Fruit fly (Drosophila melanogaster) whole organism, embryonic: ENCODE data around the gene Kua.

Source experiments
- Awh ChIP-seq: fragments of 200-800 bp; sonication (Bioruptor generic); IDR thresholded peaks from 2 replicates; pipeline ENCODE4, ENCODE4 v1.3.6; 2022; ENCODE audit warnings: missing biosample characterization, missing genetic modification characterization
- B-H2 ChIP-seq: fragments of 200-800 bp; sonication (Bioruptor generic); optimal IDR thresholded peaks from 2 replicates; lab custom pipeline; 2018; ENCODE audit warnings: missing biosample characterization, mild to moderate bottlenecking, missing genetic modification characterization
- CG10979 ChIP-seq: fragments of 200-800 bp; sonication (Bioruptor generic); optimal IDR thresholded peaks from 2 replicates; lab custom pipeline; 2018; ENCODE audit warnings: missing biosample characterization, mild to moderate bottlenecking, missing genetic modification characterization, moderate library complexity
- CG14710 ChIP-seq: fragments of 200-800 bp; sonication (Bioruptor generic); optimal IDR thresholded peaks from 3 replicates; lab custom pipeline; 2019; ENCODE audit warnings: missing biosample characterization, mild to moderate bottlenecking, missing genetic modification characterization, moderate library complexity
- CG17385 ChIP-seq: fragments of 200-800 bp; sonication (Bioruptor generic); optimal IDR thresholded peaks from 3 replicates; lab custom pipeline; 2018; ENCODE audit warnings: missing biosample characterization, mild to moderate bottlenecking, missing genetic modification characterization
- CG17568 ChIP-seq: fragments of 200-800 bp; sonication (Bioruptor generic); optimal IDR thresholded peaks from 2 replicates; lab custom pipeline; 2018; ENCODE audit warnings: missing biosample characterization, mild to moderate bottlenecking, missing genetic modification characterization, moderate library complexity
- CG18262 ChIP-seq: fragments of 200-800 bp; optimal IDR thresholded peaks from 3 replicates; lab custom pipeline; 2019; ENCODE audit warnings: missing biosample characterization, mild to moderate bottlenecking, missing genetic modification characterization, moderate library complexity
- CG18476 ChIP-seq: fragments of 200-800 bp; sonication (Bioruptor generic); optimal IDR thresholded peaks from 2 replicates; lab custom pipeline; 2016; ENCODE audit warnings: missing biosample characterization, mild to moderate bottlenecking, missing genetic modification characterization
- CG30403 ChIP-seq: fragments of 200-800 bp; sonication (Bioruptor generic); optimal IDR thresholded peaks from 3 replicates; lab custom pipeline; 2016; ENCODE audit warnings: missing biosample characterization, missing genetic modification characterization
- CG32532 ChIP-seq: fragments of 200-800 bp; sonication (Bioruptor generic); IDR thresholded peaks from 2 replicates; pipeline ENCODE4 v1.3.6; 2022; ENCODE audit warnings: missing biosample characterization, missing genetic modification characterization
- CG32767 ChIP-seq: fragments of 200-800 bp; sonication (Bioruptor generic); IDR thresholded peaks from 2 replicates; pipeline ENCODE4 v1.3.6; 2022; ENCODE audit warnings: missing biosample characterization, missing genetic modification characterization
- CG34376 ChIP-seq: fragments of 200-800 bp; sonication (Bioruptor generic); optimal IDR thresholded peaks from 2 replicates; lab custom pipeline; 2018; ENCODE audit warnings: missing biosample characterization, mild to moderate bottlenecking, missing genetic modification characterization
- CG42726 ChIP-seq: fragments of 200-800 bp; sonication (Bioruptor generic); IDR thresholded peaks from 2 replicates; pipeline ENCODE4 v1.3.6; 2022; ENCODE audit warnings: missing biosample characterization, missing genetic modification characterization; ENCODE audit not compliant: partially characterized antibody
- CG4424 ChIP-seq: fragments of 200-800 bp; sonication (Bioruptor generic); optimal IDR thresholded peaks from 3 replicates; lab custom pipeline; 2016; ENCODE audit warnings: missing biosample characterization, missing genetic modification characterization
- CG5245 ChIP-seq: fragments of 200-800 bp; sonication (Bioruptor generic); optimal IDR thresholded peaks from 3 replicates; lab custom pipeline; 2016; ENCODE audit warnings: missing biosample characterization, missing genetic modification characterization
- CG7271 ChIP-seq: fragments of 200-800 bp; sonication (Bioruptor generic); optimal IDR thresholded peaks from 2 replicates; lab custom pipeline; 2018; ENCODE audit warnings: missing biosample characterization, mild to moderate bottlenecking, missing genetic modification characterization, moderate library complexity
- CG8944 ChIP-seq: fragments of 200-800 bp; sonication (Bioruptor generic); optimal IDR thresholded peaks from 3 replicates; lab custom pipeline; 2016; ENCODE audit warnings: missing biosample characterization, missing genetic modification characterization
- D ChIP-seq, 2 experiments: fragments of 200-800 bp in 1 of 2; fragments of >200 bp in 1 of 2; sonication (Bioruptor generic) in 1 of 2; optimal IDR thresholded peaks; 2 replicates in 1 of 2; 3 replicates in 1 of 2; lab custom pipeline; 2017; ENCODE audit warnings: mild to moderate bottlenecking in 1 of 2, missing biosample characterization in 1 of 2, missing genetic modification characterization in 1 of 2, missing genetic modification reagents in 1 of 2
- D19B ChIP-seq: fragments of 200-800 bp; sonication (Bioruptor generic); optimal IDR thresholded peaks from 2 replicates; lab custom pipeline; 2017; ENCODE audit warnings: missing biosample characterization, mild to moderate bottlenecking, missing genetic modification characterization
- Ets65A ChIP-seq: fragments of 200-800 bp; sonication (Bioruptor generic); peaks from one replicate; lab custom pipeline; 2016; ENCODE audit warnings: missing biosample characterization, missing genetic modification characterization
- Fer2 ChIP-seq: fragments of 200-800 bp; sonication (Bioruptor generic); optimal IDR thresholded peaks from 2 replicates; lab custom pipeline; 2018; ENCODE audit warnings: missing biosample characterization, mild to moderate bottlenecking, missing genetic modification characterization, moderate library complexity
- Hr39 ChIP-seq: fragments of >200 bp; optimal IDR thresholded peaks from 2 replicates; lab custom pipeline; 2017
- Mrtf ChIP-seq: fragments of 200-800 bp; sonication (Bioruptor generic); IDR thresholded peaks from 3 replicates; pipeline ENCODE4 v1.3.6; 2022; ENCODE audit warnings: missing biosample characterization, missing genetic modification characterization
- NK7.1 ChIP-seq: fragments of 200-800 bp; sonication (Bioruptor generic); optimal IDR thresholded peaks from 3 replicates; lab custom pipeline; 2016; ENCODE audit warnings: missing biosample characterization, missing genetic modification characterization
- Neu2 ChIP-seq: fragments of 200-800 bp; sonication (Bioruptor generic); optimal IDR thresholded peaks from 3 replicates; lab custom pipeline; 2016; ENCODE audit warnings: missing biosample characterization, missing genetic modification characterization, borderline replicate concordance
- Sry-β ChIP-seq: fragments of 200-800 bp; sonication (Bioruptor generic); optimal IDR thresholded peaks from 2 replicates; lab custom pipeline; 2018; ENCODE audit warnings: missing biosample characterization, mild to moderate bottlenecking, missing genetic modification characterization, moderate library complexity
- ac ChIP-seq: fragments of 200-800 bp; sonication (Bioruptor generic); optimal IDR thresholded peaks from 3 replicates; lab custom pipeline; 2017; ENCODE audit warnings: missing biosample characterization, mild to moderate bottlenecking, missing genetic modification characterization
- bowl ChIP-seq: fragments of 200-800 bp; sonication (Bioruptor generic); IDR thresholded peaks from 2 replicates; pipeline ENCODE4 v1.3.6; 2022; ENCODE audit warnings: missing biosample characterization, missing genetic modification characterization
- cg ChIP-seq: fragments of 200-800 bp; sonication (Bioruptor generic); optimal IDR thresholded peaks from 3 replicates; lab custom pipeline; 2019; ENCODE audit warnings: missing biosample characterization, mild to moderate bottlenecking, missing genetic modification characterization, moderate library complexity
- ci ChIP-seq: fragments of 200-800 bp; sonication (Bioruptor generic); IDR thresholded peaks from 3 replicates; pipeline ENCODE4 v1.3.6; 2022; ENCODE audit warnings: missing biosample characterization, missing genetic modification characterization
- dmrt11E ChIP-seq: fragments of 200-800 bp; sonication (Bioruptor generic); optimal IDR thresholded peaks from 3 replicates; lab custom pipeline; 2018; ENCODE audit warnings: missing biosample characterization, mild to moderate bottlenecking, missing genetic modification characterization, moderate library complexity
- dmrt99B ChIP-seq: fragments of 200-800 bp; sonication (Bioruptor generic); optimal IDR thresholded peaks from 2 replicates; lab custom pipeline; 2018; ENCODE audit warnings: missing biosample characterization, mild to moderate bottlenecking, missing genetic modification characterization, moderate library complexity
- ewg ChIP-seq: fragments of 200-800 bp; sonication (Bioruptor generic); optimal IDR thresholded peaks from 3 replicates; lab custom pipeline; 2017; ENCODE audit warnings: mild to moderate bottlenecking, missing biosample characterization, missing genetic modification reagents, missing genetic modification characterization
- exex ChIP-seq: fragments of 200-800 bp; sonication (Bioruptor generic); optimal IDR thresholded peaks from 4 replicates; lab custom pipeline; 2018; ENCODE audit warnings: missing biosample characterization, mild to moderate bottlenecking, missing genetic modification characterization, moderate library complexity
- fd102C ChIP-seq: fragments of 200-800 bp; sonication (Bioruptor generic); optimal IDR thresholded peaks from 2 replicates; lab custom pipeline; 2018; ENCODE audit warnings: missing biosample characterization, mild to moderate bottlenecking, missing genetic modification characterization, moderate library complexity
- ftz-f1 ChIP-seq: fragments of 200-800 bp; sonication (Bioruptor generic); optimal IDR thresholded peaks from 2 replicates; lab custom pipeline; 2016; ENCODE audit warnings: missing biosample characterization, missing genetic modification characterization
- gfzf ChIP-seq: fragments of 200-800 bp; sonication (Bioruptor generic); optimal IDR thresholded peaks from 2 replicates; lab custom pipeline; 2016; ENCODE audit warnings: missing biosample characterization, mild to moderate bottlenecking, missing genetic modification characterization, moderate library complexity
- kni ChIP-seq: fragments of 200-800 bp; sonication (Bioruptor generic); optimal IDR thresholded peaks from 3 replicates; lab custom pipeline; 2017; ENCODE audit warnings: mild to moderate bottlenecking, missing biosample characterization, missing genetic modification reagents, missing genetic modification characterization
- pita ChIP-seq: fragments of 200-800 bp; sonication (Bioruptor generic); optimal IDR thresholded peaks from 2 replicates; lab custom pipeline; 2017; ENCODE audit warnings: missing biosample characterization, mild to moderate bottlenecking, missing genetic modification characterization
- run ChIP-seq: fragments of 200-800 bp; sonication (Bioruptor generic); optimal IDR thresholded peaks from 3 replicates; lab custom pipeline; 2018; ENCODE audit warnings: missing biosample characterization, mild to moderate bottlenecking, missing genetic modification characterization
- sc ChIP-seq, 3 experiments: fragments of >200 bp in 2 of 3; fragments of 200-800 bp in 1 of 3; sonication (Bioruptor generic) in 1 of 3; optimal IDR thresholded peaks; 2 replicates in 2 of 3; 3 replicates in 1 of 3; lab custom pipeline; 2017; ENCODE audit warnings: mild to moderate bottlenecking in 1 of 3, missing biosample characterization in 1 of 3, missing genetic modification characterization in 1 of 3, missing genetic modification reagents in 1 of 3
- schlank ChIP-seq: fragments of 200-800 bp; sonication (Bioruptor generic); optimal IDR thresholded peaks from 2 replicates; lab custom pipeline; 2018; ENCODE audit warnings: missing biosample characterization, mild to moderate bottlenecking, missing genetic modification characterization
- slou ChIP-seq: fragments of 200-800 bp; sonication (Bioruptor generic); optimal IDR thresholded peaks from 3 replicates; lab custom pipeline; 2016; ENCODE audit warnings: missing biosample characterization, missing genetic modification characterization
- stc ChIP-seq: fragments of 200-800 bp; sonication (Bioruptor generic); IDR thresholded peaks from 2 replicates; pipeline ENCODE4 v1.3.6; 2022; ENCODE audit warnings: missing biosample characterization, missing genetic modification characterization
- unc-4 ChIP-seq: fragments of 200-800 bp; sonication (Bioruptor generic); IDR thresholded peaks from 2 replicates; pipeline ENCODE4 v1.3.6; 2022; ENCODE audit warnings: missing biosample characterization, missing genetic modification characterization; ENCODE audit not compliant: partially characterized antibody
- vvl ChIP-seq: fragments of 200-800 bp; sonication (Bioruptor generic); IDR thresholded peaks from 2 replicates; pipeline ENCODE4 v1.3.6; 2022; ENCODE audit warnings: missing biosample characterization, missing genetic modification characterization
- zf30C ChIP-seq: fragments of 200-800 bp; sonication (Bioruptor generic); optimal IDR thresholded peaks from 3 replicates; lab custom pipeline; 2018; ENCODE audit warnings: missing biosample characterization, mild to moderate bottlenecking, missing genetic modification characterization

Kua gene

dm6 chr2L:20084785-20085555 is 12.4 kb upstream of the Kua start, which contains the start of gene fok (continued):
- TF ChIP-seq CG30403 (GFP tag; lab: Kevin White, UChicago) (peak; percentile 97), sc (optimal IDR thresholded peaks at IDR 0.05; lab: Kevin White, UChicago) (no peak), sc (GFP tag; optimal IDR thresholded peaks at IDR 0.05; lab: Kevin White, UChicago) (peak; percentile 91), Neu2 (GFP tag; lab: Kevin White, UChicago) (peak; percentile 82), ci (GFP tag; lab: Robert Waterston, UW) (peak; percentile 96), NK7.1 (peak; percentile 94), CG42726 (GFP tag; lab: Robert Waterston, UW) (peak; percentile 43; the same call in 1 of the 2 replicates), dmrt99B (peak; percentile 98), CG34376 (GFP tag; lab: Kevin White, UChicago) (peak; percentile 99), CG5245 (GFP tag; lab: Kevin White, UChicago) (peak; percentile 90), ewg (GFP tag; lab: Kevin White, UChicago) (peak; percentile 91), CG4424 (GFP tag; lab: Kevin White, UChicago) (peak; percentile 96), schlank (tag; lab: Kevin White, UChicago) (peak; percentile 94), CG14710 (tag; lab: Kevin White, UChicago) (peak; percentile 96), gfzf (GFP tag; lab: Kevin White, UChicago) (peak; percentile 6), dmrt11E (peak; percentile 90), CG17568 (peak; percentile 94), B-H2 (GFP tag; lab: Kevin White, UChicago) (peak; percentile 97), D (optimal IDR thresholded peaks at IDR 0.05; lab: Kevin White, UChicago) (no peak), D (GFP tag; optimal IDR thresholded peaks at IDR 0.05; lab: Kevin White, UChicago) (peak; percentile 97), zf30C (GFP tag; lab: Kevin White, UChicago) (peak; percentile 35), Awh (GFP tag; lab: Robert Waterston, UW) (peak; percentile 94), CG32767 (GFP tag; lab: Robert Waterston, UW) (peak; percentile 93), exex (tag; lab: Kevin White, UChicago) (peak; percentile 93), CG18262 (peak; percentile 98), run (peak; percentile 96), vvl (peak; percentile 97), Mrtf (peak; percentile 93), CG18476 (GFP tag; lab: Kevin White, UChicago) (peak; percentile 96), kni (GFP tag; lab: Kevin White, UChicago) (peak; percentile 99), fd102C (peak; percentile 75), CG7271 (tag; lab: Kevin White, UChicago) (peak; percentile 90), cg (GFP tag; lab: Kevin White, UChicago) (peak; percentile 88), bowl (GFP tag; lab: Robert Waterston, UW) (peak; percentile 88), Hr39 (no peak), Fer2 (tag; lab: Kevin White, UChicago) (peak; percentile 95), slou (peak; percentile 90), CG10979 (tag; lab: Kevin White, UChicago) (peak; percentile 96), CG8944 (peak; percentile 89), D19B (GFP tag; lab: Kevin White, UChicago) (peak; percentile 86), pita (no peak), stc (GFP tag; lab: Robert Waterston, UW) (peak; percentile 89), ftz-f1 (GFP tag; lab: Kevin White, UChicago) (peak; percentile 83), unc-4 (0 out of 2 replicates have a peak, but pooled peaks have one; percentile 25), ac (GFP tag; lab: Kevin White, UChicago) (peak; percentile 89), Ets65A (peak; percentile 98), CG32532 (GFP tag; lab: Robert Waterston, UW) (peak; percentile 95), Sry-β (GFP tag; lab: Kevin White, UChicago) (peak; percentile 52), CG17385 (GFP tag; lab: Kevin White, UChicago) (peak; percentile 94)
